Fruit fly (Drosophila melanogaster) whole organism: Measurements from ENCODE around the gene srw.

Experiments used
- CG8478 ChIP-seq: fragments of >200 bp; optimal IDR thresholded peaks from 2 replicates; lab custom pipeline; 2018; ENCODE audit warnings: inconsistent platforms
- psq ChIP-seq: fragments of >200 bp; optimal IDR thresholded peaks from 2 replicates; lab custom pipeline; 2017

dm6 chr3L:4236097-4236572, 47.1 kb downstream of the srw start, which contains the start of gene ImpL2:
- TF ChIP-seq psq (lab: Kevin White, UChicago) = no peak
- no peak for TF ChIP-seq CG8478
